Fruit fly (Drosophila melanogaster) whole organism, embryonic: ENCODE data around the gene unc-119.

Source experiments
- Atf3 ChIP-seq: fragments of 200-800 bp; sonication (Bioruptor generic); optimal IDR thresholded peaks from 3 replicates; lab custom pipeline; 2016; ENCODE audit warnings: missing biosample characterization, missing genetic modification characterization
- CG10366 ChIP-seq: fragments of 200-800 bp; sonication (Bioruptor generic); IDR thresholded peaks from 2 replicates; pipeline ENCODE4 v1.3.6; 2022; ENCODE audit warnings: missing biosample characterization, missing genetic modification characterization
- CG11723 ChIP-seq: fragments of 200-800 bp; sonication (Bioruptor generic); optimal IDR thresholded peaks from 2 replicates; lab custom pipeline; 2017; ENCODE audit warnings: missing biosample characterization, mild to moderate bottlenecking, missing genetic modification characterization
- CG13894 ChIP-seq: fragments of 200-800 bp; sonication (Bioruptor generic); optimal IDR thresholded peaks from 3 replicates; lab custom pipeline; 2018; ENCODE audit warnings: missing biosample characterization, mild to moderate bottlenecking, missing genetic modification characterization, moderate library complexity
- CG14014 ChIP-seq: fragments of 200-800 bp; sonication (Bioruptor generic); IDR thresholded peaks from 2 replicates; pipeline ENCODE4 v1.3.6; 2022; ENCODE audit warnings: missing biosample characterization, missing genetic modification characterization
- CG15073 ChIP-seq: fragments of 200-800 bp; sonication (Bioruptor generic); optimal IDR thresholded peaks from 2 replicates; lab custom pipeline; 2016; ENCODE audit warnings: missing biosample characterization, missing genetic modification characterization
- CG15269 ChIP-seq: fragments of 200-800 bp; sonication (Bioruptor generic); optimal IDR thresholded peaks from 2 replicates; lab custom pipeline; 2018; ENCODE audit warnings: missing biosample characterization, mild to moderate bottlenecking, missing genetic modification characterization, moderate library complexity
- CG17568 ChIP-seq: fragments of 200-800 bp; sonication (Bioruptor generic); optimal IDR thresholded peaks from 2 replicates; lab custom pipeline; 2018; ENCODE audit warnings: missing biosample characterization, mild to moderate bottlenecking, missing genetic modification characterization, moderate library complexity
- CG1792 ChIP-seq: fragments of 200-800 bp; sonication (Bioruptor generic); optimal IDR thresholded peaks from 2 replicates; lab custom pipeline; 2016; ENCODE audit warnings: missing biosample characterization, missing genetic modification characterization
- CG1832 ChIP-seq: fragments of 200-800 bp; sonication (Bioruptor generic); optimal IDR thresholded peaks from 2 replicates; lab custom pipeline; 2017; ENCODE audit warnings: missing biosample characterization, mild to moderate bottlenecking, missing genetic modification characterization, inconsistent platforms
- CG31224 ChIP-seq: fragments of 200-800 bp; sonication (Bioruptor generic); IDR thresholded peaks from 2 replicates; pipeline ENCODE4 v1.3.6; 2022; ENCODE audit warnings: missing biosample characterization, missing genetic modification characterization
- CG34422 ChIP-seq: fragments of 200-800 bp; sonication (Bioruptor generic); IDR thresholded peaks from 3 replicates; pipeline ENCODE4 v1.3.6; 2022; ENCODE audit warnings: missing biosample characterization, missing genetic modification characterization
- CG4730 ChIP-seq: fragments of 200-800 bp; sonication (Bioruptor generic); IDR thresholded peaks from 2 replicates; pipeline ENCODE4 v1.3.6; 2022; ENCODE audit warnings: missing biosample characterization, missing genetic modification characterization
- CG7372 ChIP-seq: fragments of 200-800 bp; sonication (Bioruptor generic); IDR thresholded peaks from 2 replicates; pipeline ENCODE4 v1.3.6; 2022; ENCODE audit warnings: missing biosample characterization, missing genetic modification characterization
- CG8290 ChIP-seq, 3 experiments: fragments of 200-800 bp; sonication (Bioruptor generic); optimal IDR thresholded peaks; 2 replicates each; lab custom pipeline; 2016 to 2019; ENCODE audit warnings: missing biosample characterization in 3 of 3, missing genetic modification characterization in 3 of 3, mild to moderate bottlenecking in 2 of 3, moderate library complexity in 1 of 3
- CG9727 ChIP-seq: fragments of 200-800 bp; sonication (Bioruptor generic); optimal IDR thresholded peaks from 3 replicates; lab custom pipeline; 2017; ENCODE audit warnings: missing biosample characterization, mild to moderate bottlenecking, missing genetic modification characterization
- CG9817 ChIP-seq: fragments of 200-800 bp; sonication (Bioruptor generic); optimal IDR thresholded peaks from 2 replicates; lab custom pipeline; 2018; ENCODE audit warnings: missing biosample characterization, mild to moderate bottlenecking, missing genetic modification characterization, moderate library complexity
- D19A ChIP-seq: fragments of 200-800 bp; optimal IDR thresholded peaks from 3 replicates; lab custom pipeline; 2019; ENCODE audit warnings: missing biosample characterization, mild to moderate bottlenecking, missing genetic modification characterization, moderate library complexity
- Ets97D ChIP-seq: fragments of 200-800 bp; sonication (Bioruptor generic); optimal IDR thresholded peaks from 3 replicates; lab custom pipeline; 2016; ENCODE audit warnings: missing biosample characterization, missing genetic modification characterization
- Gsc ChIP-seq: fragments of 200-800 bp; sonication (Bioruptor generic); IDR thresholded peaks from 2 replicates; pipeline ENCODE4 v1.3.6; 2022; ENCODE audit warnings: missing biosample characterization, missing genetic modification characterization
- Hr51 ChIP-seq, 2 experiments: fragments of 200-800 bp; sonication (Bioruptor generic); optimal IDR thresholded peaks; 2 replicates in 1 of 2; 3 replicates in 1 of 2; lab custom pipeline; 2016 to 2018; ENCODE audit warnings: missing biosample characterization in 2 of 2, missing genetic modification characterization in 2 of 2, mild to moderate bottlenecking in 1 of 2, moderate library complexity in 1 of 2
- Mad ChIP-seq: fragments of 200-800 bp; sonication (Bioruptor generic); optimal IDR thresholded peaks from 2 replicates; lab custom pipeline; 2016; ENCODE audit warnings: missing biosample characterization, missing genetic modification characterization
- Med ChIP-seq: fragments of 200-800 bp; sonication (Bioruptor generic); peaks from one replicate; lab custom pipeline; 2016; ENCODE audit warnings: missing biosample characterization, missing genetic modification characterization, mild to moderate bottlenecking, inconsistent platforms, moderate library complexity
- Mrtf ChIP-seq: fragments of 200-800 bp; sonication (Bioruptor generic); IDR thresholded peaks from 3 replicates; pipeline ENCODE4 v1.3.6; 2022; ENCODE audit warnings: missing biosample characterization, missing genetic modification characterization
- Oli ChIP-seq: fragments of 200-800 bp; sonication (Bioruptor generic); optimal IDR thresholded peaks from 2 replicates; lab custom pipeline; 2018; ENCODE audit warnings: missing biosample characterization, mild to moderate bottlenecking, missing genetic modification characterization, moderate library complexity
- PHDP ChIP-seq: fragments of 200-800 bp; sonication (Bioruptor generic); optimal IDR thresholded peaks from 3 replicates; lab custom pipeline; 2018; ENCODE audit warnings: missing biosample characterization, mild to moderate bottlenecking, missing genetic modification characterization, moderate library complexity
- Pdp1 ChIP-seq, 2 experiments: fragments of 200-800 bp; sonication (Bioruptor generic); optimal IDR thresholded peaks; 3 replicates each; lab custom pipeline; 2016; ENCODE audit warnings: missing biosample characterization in 2 of 2, missing genetic modification characterization in 2 of 2, mild to moderate bottlenecking in 1 of 2, moderate library complexity in 1 of 2
- Side ChIP-seq: fragments of 200-800 bp; sonication (Bioruptor generic); optimal IDR thresholded peaks from 2 replicates; lab custom pipeline; 2016; ENCODE audit warnings: missing biosample characterization, missing genetic modification characterization
- Xrp1 ChIP-seq: fragments of 200-800 bp; sonication (Bioruptor generic); IDR thresholded peaks from 2 replicates; pipeline ENCODE4 v1.3.6; 2022; ENCODE audit warnings: missing biosample characterization, missing genetic modification characterization
- al ChIP-seq: fragments of 200-800 bp; sonication (Bioruptor generic); IDR thresholded peaks from 2 replicates; pipeline ENCODE4 v1.3.6; 2022; ENCODE audit warnings: missing biosample characterization, missing genetic modification characterization
- bab2 ChIP-seq: fragments of 200-800 bp; sonication (Bioruptor generic); optimal IDR thresholded peaks from 2 replicates; lab custom pipeline; 2016; ENCODE audit warnings: missing biosample characterization, missing genetic modification characterization
- ci ChIP-seq: fragments of 200-800 bp; sonication (Bioruptor generic); IDR thresholded peaks from 3 replicates; pipeline ENCODE4 v1.3.6; 2022; ENCODE audit warnings: missing biosample characterization, missing genetic modification characterization
- esg ChIP-seq: fragments of 200-800 bp; sonication (Bioruptor generic); conservative IDR thresholded peaks from 2 replicates; pipeline ENCODE4 v1.3.6; 2022; ENCODE audit warnings: missing biosample characterization, missing genetic modification characterization
- eve ChIP-seq, 2 experiments: fragments of >200 bp; optimal IDR thresholded peaks; 2 replicates each; lab custom pipeline; 2017; ENCODE audit warnings: missing biosample characterization in 2 of 2, missing genetic modification characterization in 2 of 2
- exex ChIP-seq: fragments of 200-800 bp; sonication (Bioruptor generic); optimal IDR thresholded peaks from 4 replicates; lab custom pipeline; 2018; ENCODE audit warnings: missing biosample characterization, mild to moderate bottlenecking, missing genetic modification characterization, moderate library complexity
- fd3F ChIP-seq: fragments of 200-800 bp; sonication (Bioruptor generic); optimal IDR thresholded peaks from 2 replicates; lab custom pipeline; 2018; ENCODE audit warnings: missing biosample characterization, mild to moderate bottlenecking, missing genetic modification characterization, moderate library complexity
- fd96Cb ChIP-seq: fragments of 200-800 bp; sonication (Bioruptor generic); optimal IDR thresholded peaks from 2 replicates; lab custom pipeline; 2018; ENCODE audit warnings: missing biosample characterization, mild to moderate bottlenecking, missing genetic modification characterization, moderate library complexity
- fru ChIP-seq: fragments of >200 bp; optimal IDR thresholded peaks from 2 replicates; lab custom pipeline; 2017
- h ChIP-seq: fragments of >200 bp; optimal IDR thresholded peaks from 2 replicates; lab custom pipeline; 2017
- ken ChIP-seq: fragments of 200-800 bp; sonication (Bioruptor generic); IDR thresholded peaks from 3 replicates; pipeline ENCODE4 v1.3.6; 2022; ENCODE audit warnings: missing biosample characterization, missing genetic modification characterization
- otp ChIP-seq: fragments of 200-800 bp; sonication (Bioruptor generic); IDR thresholded peaks from 3 replicates; pipeline ENCODE4, ENCODE4 v1.3.6; 2022; ENCODE audit warnings: missing biosample characterization, missing genetic modification characterization
- pita ChIP-seq: fragments of 200-800 bp; sonication (Bioruptor generic); optimal IDR thresholded peaks from 2 replicates; lab custom pipeline; 2017; ENCODE audit warnings: missing biosample characterization, mild to moderate bottlenecking, missing genetic modification characterization
- ro ChIP-seq: fragments of 200-800 bp; sonication (Bioruptor generic); IDR thresholded peaks from 2 replicates; pipeline ENCODE4 v1.3.6; 2022; ENCODE audit warnings: missing biosample characterization, missing genetic modification characterization
- run ChIP-seq: fragments of 200-800 bp; sonication (Bioruptor generic); optimal IDR thresholded peaks from 3 replicates; lab custom pipeline; 2018; ENCODE audit warnings: missing biosample characterization, mild to moderate bottlenecking, missing genetic modification characterization
- sc ChIP-seq, 3 experiments: fragments of >200 bp in 2 of 3; fragments of 200-800 bp in 1 of 3; sonication (Bioruptor generic) in 1 of 3; optimal IDR thresholded peaks; 2 replicates in 2 of 3; 3 replicates in 1 of 3; lab custom pipeline; 2017; ENCODE audit warnings: mild to moderate bottlenecking in 1 of 3, missing biosample characterization in 1 of 3, missing genetic modification characterization in 1 of 3, missing genetic modification reagents in 1 of 3
- so ChIP-seq: fragments of 200-800 bp; sonication (Bioruptor generic); IDR thresholded peaks from 3 replicates; pipeline ENCODE4 v1.3.6; 2022; ENCODE audit warnings: missing biosample characterization, missing genetic modification characterization
- sr ChIP-seq: fragments of 200-800 bp; sonication (Bioruptor generic); IDR thresholded peaks from 3 replicates; pipeline ENCODE4 v1.3.6; 2022; ENCODE audit warnings: missing biosample characterization, missing genetic modification characterization
- sug ChIP-seq: fragments of 200-800 bp; optimal IDR thresholded peaks from 2 replicates; lab custom pipeline; 2019; ENCODE audit warnings: missing biosample characterization, mild to moderate bottlenecking, missing genetic modification characterization, moderate library complexity
- tgo ChIP-seq: fragments of 200-800 bp; sonication (Bioruptor generic); IDR thresholded peaks from 3 replicates; pipeline ENCODE4 v1.3.6; 2022; ENCODE audit warnings: missing biosample characterization, missing genetic modification characterization
- tna ChIP-seq: fragments of 200-800 bp; sonication (Bioruptor generic); IDR thresholded peaks from 2 replicates; pipeline ENCODE4 v1.3.6; 2022; ENCODE audit warnings: missing biosample characterization, missing genetic modification characterization; ENCODE audit not compliant: partially characterized antibody
- wor ChIP-seq: fragments of 200-800 bp; sonication (Bioruptor generic); IDR thresholded peaks from 2 replicates; pipeline ENCODE4 v1.3.6; 2022; ENCODE audit warnings: missing biosample characterization, missing genetic modification characterization

Gene unc-119

dm6 chrX:7300356-7300721, 9.2 kb upstream of the unc-119 start (continued):
- TF ChIP-seq pita (GFP tag; lab: Kevin White, UChicago) (no peak), fd3F (GFP tag; lab: Kevin White, UChicago) (no peak), CG8290 (GFP tag; optimal IDR thresholded peaks at IDR 0.05; lab: Kevin White, UChicago) (no peak), CG8290 (tag; optimal IDR thresholded peaks at IDR 0.05; lab: Kevin White, UChicago) (peak in 1 of 2 experiments; percentile 59), CG14014 (GFP tag; lab: Robert Waterston, UW) (0 out of 2 replicates have a peak, but pooled peaks have one; percentile 5), so (GFP tag; lab: Robert Waterston, UW) (no peak), h (no peak), tna (GFP tag; lab: Robert Waterston, UW) (no peak), Xrp1 (0 out of 2 replicates have a peak, but pooled peaks have one; percentile 8), CG13894 (tag; lab: Kevin White, UChicago) (no peak), CG7372 (no peak), CG4730 (no peak), Side (GFP tag; lab: Kevin White, UChicago) (no peak), sc (optimal IDR thresholded peaks at IDR 0.05; lab: Kevin White, UChicago) (no peak), sc (GFP tag; optimal IDR thresholded peaks at IDR 0.05; lab: Kevin White, UChicago) (no peak), Hr51 (GFP tag; optimal IDR thresholded peaks at IDR 0.05; lab: Kevin White, UChicago) (no peak), sr (GFP tag; lab: Robert Waterston, UW) (peak; percentile 54; the same call in 1 of the 3 replicates), Med (GFP tag; lab: Kevin White, UChicago) (peak; percentile 79), Mrtf (no peak), fru (lab: Kevin White, UChicago) (no peak), ci (GFP tag; lab: Robert Waterston, UW) (peak; percentile 29; the same call in 2 of the 3 replicates), al (GFP tag; lab: Robert Waterston, UW) (0 out of 2 replicates have a peak, but pooled peaks have one; percentile 21), Oli (no peak), CG11723 (no peak), CG15269 (peak; percentile 6), Ets97D (no peak), CG9727 (no peak), tgo (GFP tag; lab: Robert Waterston, UW) (0 out of 3 replicates have a peak, but pooled peaks have one; percentile 16), wor (GFP tag; lab: Robert Waterston, UW) (no peak), CG1792 (GFP tag; lab: Kevin White, UChicago) (peak; percentile 12), CG1832 (GFP tag; lab: Kevin White, UChicago) (peak; percentile 25), fd96Cb (tag; lab: Kevin White, UChicago) (no peak), CG31224 (GFP tag; lab: Robert Waterston, UW) (no peak; the same call in 1 of the 2 replicates), bab2 (GFP tag; lab: Kevin White, UChicago) (peak; percentile 31), CG9817 (tag; lab: Kevin White, UChicago) (peak; percentile 11), ro (GFP tag; lab: Robert Waterston, UW) (no peak), otp (GFP tag; lab: Robert Waterston, UW) (0 out of 3 replicates have a peak, but pooled peaks have one; percentile 48), CG17568 (no peak), Atf3 (GFP tag; lab: Kevin White, UChicago) (no peak), exex (no peak), CG10366 (0 out of 2 replicates have a peak, but pooled peaks have one; percentile 7), eve (GFP tag; optimal IDR thresholded peaks at IDR 0.05; lab: Kevin White, UChicago) (no peak), CG15073 (GFP tag; lab: Kevin White, UChicago) (no peak), D19A (tag; lab: Kevin White, UChicago) (peak; percentile 9), run (tag; lab: Kevin White, UChicago) (no peak), ken (no peak), Pdp1 (GFP tag; optimal IDR thresholded peaks at IDR 0.05; lab: Kevin White, UChicago) (no peak), sug (tag; lab: Kevin White, UChicago) (no peak), Mad (no peak), PHDP (tag; lab: Kevin White, UChicago) (no peak), esg (GFP tag; lab: Robert Waterston, UW) (no peak), Gsc (GFP tag; lab: Robert Waterston, UW) (no peak), CG34422 (0 out of 3 replicates have a peak, but pooled peaks have one; percentile 7)
